Worm (Caenorhabditis elegans) whole organism, late embryonic: ENCODE measurements around the gene nlr-1.
A peak's percentile ranks its signal among the peaks of the same experiment; 100 is the strongest.
"Not testable (repeated sequence)": the region's sequence is repeated elsewhere in the genome, so short reads cannot be mapped to it uniquely, and the experiment has no call there.

Experiments used
- C08G9.2 ChIP-seq: sonication (generic microtip); optimal IDR thresholded peaks from 2 replicates; lab custom pipeline; 2016; ENCODE audit warnings: mild to moderate bottlenecking, missing genetic modification characterization, moderate library complexity, missing compliant biosample characterization
- C38D4.7 ChIP-seq: fragments of 200-800 bp; sonication (Bioruptor generic); optimal IDR thresholded peaks from 2 replicates; lab custom pipeline; 2018; ENCODE audit warnings: mild to moderate bottlenecking, missing genetic modification characterization, moderate library complexity, missing compliant biosample characterization
- K02D7.2 ChIP-seq: sonication (generic microtip); optimal IDR thresholded peaks from 2 replicates; lab custom pipeline; 2017; ENCODE audit warnings: mild to moderate bottlenecking, missing genetic modification characterization, missing compliant biosample characterization
- T23F11.4 ChIP-seq: fragments of 200-800 bp; sonication (Bioruptor generic); optimal IDR thresholded peaks from 2 replicates; lab custom pipeline; 2018; ENCODE audit warnings: mild to moderate bottlenecking, missing genetic modification characterization, missing compliant biosample characterization
- Y22D7AL.16 ChIP-seq: sonication (generic microtip); optimal IDR thresholded peaks from 2 replicates; lab custom pipeline; 2016; ENCODE audit warnings: missing genetic modification characterization, missing compliant biosample characterization
- ahr-1 ChIP-seq: sonication (generic microtip); optimal IDR thresholded peaks from 2 replicates; lab custom pipeline; 2016; ENCODE audit warnings: missing genetic modification characterization, missing compliant biosample characterization
- ceh-14 ChIP-seq: sonication (generic microtip); optimal IDR thresholded peaks from 2 replicates; lab custom pipeline; 2016; ENCODE audit warnings: missing genotype, missing genetic modification characterization, missing compliant biosample characterization
- ceh-18 ChIP-seq: sonication (generic microtip); optimal IDR thresholded peaks from 2 replicates; lab custom pipeline; 2016; ENCODE audit warnings: missing genetic modification characterization, missing compliant biosample characterization
- ceh-30 ChIP-seq: fragments of 150-350 bp; optimal IDR thresholded peaks from 2 replicates; lab custom pipeline; 2014; ENCODE audit warnings: missing biosample characterization, missing genetic modification characterization
- ceh-31 ChIP-seq: sonication (generic microtip); optimal IDR thresholded peaks from 2 replicates; lab custom pipeline; 2016; ENCODE audit warnings: missing genetic modification characterization, missing compliant biosample characterization
- ceh-34 ChIP-seq: sonication (generic microtip); optimal IDR thresholded peaks from 2 replicates; lab custom pipeline; 2016; ENCODE audit warnings: mild to moderate bottlenecking, missing genetic modification characterization, missing compliant biosample characterization
- ceh-45 ChIP-seq: fragments of 200-800 bp; sonication (Bioruptor generic); IDR thresholded peaks from 2 replicates; pipeline ENCODE4 v1.3.6; 2022; ENCODE audit warnings: missing genetic modification reagents, missing genetic modification characterization, missing compliant biosample characterization
- ceh-48 ChIP-seq: sonication (generic microtip); optimal IDR thresholded peaks from 2 replicates; lab custom pipeline; 2016; ENCODE audit warnings: missing genetic modification characterization, inconsistent platforms, missing compliant biosample characterization
- ceh-9 ChIP-seq: sonication (generic microtip); optimal IDR thresholded peaks from 2 replicates; lab custom pipeline; 2016; ENCODE audit warnings: mild to moderate bottlenecking, missing genetic modification characterization, inconsistent platforms, missing compliant biosample characterization
- dve-1 ChIP-seq: sonication (generic microtip); optimal IDR thresholded peaks from 2 replicates; lab custom pipeline; 2017; ENCODE audit warnings: antibody characterized with exemption, mild to moderate bottlenecking, missing genetic modification characterization, missing compliant biosample characterization
- elt-4 ChIP-seq: sonication (generic microtip); optimal IDR thresholded peaks from 2 replicates; lab custom pipeline; 2016; ENCODE audit warnings: missing genetic modification characterization, missing compliant biosample characterization
- ets-4 ChIP-seq: sonication (generic microtip); optimal IDR thresholded peaks from 2 replicates; lab custom pipeline; 2016; ENCODE audit warnings: missing genetic modification characterization, missing compliant biosample characterization
- fax-1 ChIP-seq: sonication (generic microtip); optimal IDR thresholded peaks from 2 replicates; lab custom pipeline; 2016; ENCODE audit warnings: missing genotype, missing genetic modification characterization, missing compliant biosample characterization
- hlh-15 ChIP-seq: sonication (generic microtip); optimal IDR thresholded peaks from 2 replicates; lab custom pipeline; 2016; ENCODE audit warnings: missing genetic modification characterization, missing compliant biosample characterization
- hlh-30 ChIP-seq: sonication (generic microtip); optimal IDR thresholded peaks from 2 replicates; lab custom pipeline; 2017; ENCODE audit warnings: antibody characterized with exemption, missing genetic modification characterization, missing compliant biosample characterization; ENCODE audit not compliant: insufficient read depth
- hlh-6 ChIP-seq: sonication (generic microtip); optimal IDR thresholded peaks from 2 replicates; lab custom pipeline; 2016; ENCODE audit warnings: missing genotype, missing genetic modification characterization, missing compliant biosample characterization
- lim-6 ChIP-seq: sonication (generic microtip); optimal IDR thresholded peaks from 2 replicates; lab custom pipeline; 2016; ENCODE audit warnings: missing genetic modification characterization, missing compliant biosample characterization
- madf-2 ChIP-seq: sonication (generic microtip); optimal IDR thresholded peaks from 2 replicates; lab custom pipeline; 2017; ENCODE audit warnings: missing genetic modification characterization, missing compliant biosample characterization
- npax-4 ChIP-seq: sonication (generic microtip); optimal IDR thresholded peaks from 2 replicates; lab custom pipeline; 2016; ENCODE audit warnings: missing genetic modification characterization, missing compliant biosample characterization
- odd-2 ChIP-seq: sonication (generic microtip); optimal IDR thresholded peaks from 2 replicates; lab custom pipeline; 2017; ENCODE audit warnings: antibody characterized with exemption, mild to moderate bottlenecking, missing genetic modification characterization, missing compliant biosample characterization
- pag-3 ChIP-seq: sonication (generic microtip); optimal IDR thresholded peaks from 2 replicates; lab custom pipeline; 2016; ENCODE audit warnings: missing compliant biosample characterization, missing genetic modification characterization, borderline replicate concordance
- pax-1 ChIP-seq: fragments of 150-350 bp; optimal IDR thresholded peaks from 2 replicates; lab custom pipeline; 2014; ENCODE audit warnings: missing biosample characterization, missing genetic modification characterization
- pha-2 ChIP-seq: sonication (generic microtip); optimal IDR thresholded peaks from 2 replicates; lab custom pipeline; 2017; ENCODE audit warnings: mild to moderate bottlenecking, missing genetic modification characterization, missing compliant biosample characterization
- pros-1 ChIP-seq: fragments of 150-350 bp; optimal IDR thresholded peaks from 2 replicates; lab custom pipeline; 2014; ENCODE audit warnings: missing biosample characterization, missing genetic modification reagents, missing genetic modification characterization
- rnt-1 ChIP-seq: sonication (generic microtip); optimal IDR thresholded peaks from 2 replicates; lab custom pipeline; 2016; ENCODE audit warnings: missing genetic modification characterization, missing compliant biosample characterization
- sdc-2 ChIP-seq: sonication (generic microtip); optimal IDR thresholded peaks from 2 replicates; lab custom pipeline; 2016; ENCODE audit warnings: missing genotype, missing genetic modification characterization, missing compliant biosample characterization
- sox-2 ChIP-seq: fragments of 200-800 bp; sonication (Bioruptor generic); IDR thresholded peaks from 2 replicates; pipeline ENCODE4 v1.3.6; 2022; ENCODE audit warnings: missing genetic modification reagents, missing genetic modification characterization, missing compliant biosample characterization
- sox-4 ChIP-seq: sonication (generic microtip); optimal IDR thresholded peaks from 2 replicates; lab custom pipeline; 2017; ENCODE audit warnings: mild to moderate bottlenecking, missing genetic modification characterization, inconsistent platforms, missing compliant biosample characterization
- unc-42 ChIP-seq: sonication (generic microtip); optimal IDR thresholded peaks from 2 replicates; lab custom pipeline; 2016; ENCODE audit warnings: missing genotype, missing genetic modification characterization, missing compliant biosample characterization
- unc-55 ChIP-seq: sonication (generic microtip); optimal IDR thresholded peaks from 2 replicates; lab custom pipeline; 2017; ENCODE audit warnings: missing biosample characterization, missing genetic modification reagents, missing genetic modification characterization
- unc-86 ChIP-seq: sonication (generic microtip); optimal IDR thresholded peaks from 2 replicates; lab custom pipeline; 2016; ENCODE audit warnings: missing genetic modification characterization, missing compliant biosample characterization

Gene nlr-1

ce11 chrIV:12178235-12178634 lies at the start of gene nlr-1:
Gene nlr-1, minus strand, starts transcription at chrIV:12178335.
- TF ChIP-seq ceh-45 (GFP tag; lab: Robert Waterston, UW); ceh-14 (tag; lab: Kevin White, UChicago); C08G9.2 (tag; lab: Kevin White, UChicago): not testable (repeated sequence)

DNA sequence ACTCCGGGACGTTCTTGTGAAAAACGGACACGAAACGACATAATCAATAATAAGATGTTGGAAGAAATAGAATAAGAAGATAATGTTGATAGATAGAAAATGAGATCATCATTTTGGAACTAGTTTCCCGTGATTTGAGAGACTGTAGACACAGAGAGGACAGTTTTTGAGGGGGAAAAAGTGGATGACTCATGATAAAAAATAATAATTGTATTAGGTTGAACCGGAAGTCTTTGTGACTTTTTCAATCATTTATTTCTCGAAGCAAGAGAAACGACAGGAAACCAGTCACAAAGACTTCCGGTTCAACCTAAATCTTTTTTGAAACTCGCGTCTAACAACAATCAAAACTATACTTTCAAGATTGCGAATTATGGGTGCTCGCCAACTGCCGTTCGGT lies 48.9 kb upstream of the nlr-1 start, which contains the start of gene mlt-3:
mlt-3 (minus strand) TSS at position 101 of the 400 bp plus-strand sequence.
- no peak for TF ChIP-seq unc-86
- no peak for TF ChIP-seq ceh-14 (tag; lab: Kevin White, UChicago)
- TF ChIP-seq ceh-48 (tag; lab: Kevin White, UChicago) = no peak
- no peak for TF ChIP-seq pros-1 (tag; lab: Kevin White, UChicago)
- TF ChIP-seq madf-2 = no peak
- no peak for TF ChIP-seq hlh-15 (tag; lab: Kevin White, UChicago)
- no peak for TF ChIP-seq ceh-31 (tag; lab: Kevin White, UChicago)
- TF ChIP-seq pax-1 (tag; lab: Kevin White, UChicago) = no peak
- TF ChIP-seq elt-4 (tag; lab: Kevin White, UChicago) = no peak
- TF ChIP-seq pag-3 (tag; lab: Kevin White, UChicago) = no peak
- TF ChIP-seq pha-2 (tag; lab: Kevin White, UChicago) = no peak
- TF ChIP-seq Y22D7AL.16 (tag; lab: Kevin White, UChicago) = no peak
- TF ChIP-seq T23F11.4 (GFP tag; lab: Kevin White, UChicago) = no peak
- no peak for TF ChIP-seq sox-4
- no peak for TF ChIP-seq ceh-18 (tag; lab: Kevin White, UChicago)
- no peak for TF ChIP-seq ceh-9
- no peak for TF ChIP-seq dve-1 (tag; lab: Kevin White, UChicago)
- no peak for TF ChIP-seq unc-42 (tag; lab: Kevin White, UChicago)
- TF ChIP-seq ceh-30 (tag; lab: Kevin White, UChicago) = no peak
- TF ChIP-seq lim-6 (tag; lab: Kevin White, UChicago) = no peak

DNA sequence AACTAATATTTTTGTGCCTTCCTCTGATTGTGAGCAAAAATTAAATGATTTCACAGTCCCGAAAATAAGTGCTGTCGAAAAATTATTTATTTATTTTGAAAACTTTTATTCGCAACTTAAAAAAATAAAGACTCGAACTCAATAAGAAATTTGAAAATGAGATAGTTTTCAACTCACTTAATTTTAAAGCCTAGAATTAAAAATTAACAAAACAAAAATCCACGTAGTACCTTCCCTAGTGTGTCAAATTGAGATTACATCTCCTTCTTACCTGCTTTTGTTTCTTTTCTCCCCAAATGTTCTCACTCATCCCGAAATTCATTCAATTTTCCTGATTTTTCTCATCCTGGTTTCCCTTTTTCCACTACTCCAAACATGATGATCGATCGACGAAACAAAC lies 41.2 kb upstream of the nlr-1 start, which contains the start of gene F35G2.5:
F35G2.5 (plus strand) TSS at position 301 of the 400 bp plus-strand sequence.
- no peak for TF ChIP-seq K02D7.2 (tag; lab: Kevin White, UChicago)
- no peak for TF ChIP-seq hlh-6 (tag; lab: Kevin White, UChicago)
- no peak for TF ChIP-seq sox-2
- TF ChIP-seq odd-2 (tag; lab: Kevin White, UChicago) = no peak
- TF ChIP-seq fax-1 (tag; lab: Kevin White, UChicago) = no peak
- no peak for TF ChIP-seq hlh-30
- no peak for TF ChIP-seq ceh-34
- TF ChIP-seq ahr-1 (tag; lab: Kevin White, UChicago) = no peak
- no peak for TF ChIP-seq sdc-2 (tag; lab: Kevin White, UChicago)
- no peak for TF ChIP-seq ceh-18 (tag; lab: Kevin White, UChicago)

DNA sequence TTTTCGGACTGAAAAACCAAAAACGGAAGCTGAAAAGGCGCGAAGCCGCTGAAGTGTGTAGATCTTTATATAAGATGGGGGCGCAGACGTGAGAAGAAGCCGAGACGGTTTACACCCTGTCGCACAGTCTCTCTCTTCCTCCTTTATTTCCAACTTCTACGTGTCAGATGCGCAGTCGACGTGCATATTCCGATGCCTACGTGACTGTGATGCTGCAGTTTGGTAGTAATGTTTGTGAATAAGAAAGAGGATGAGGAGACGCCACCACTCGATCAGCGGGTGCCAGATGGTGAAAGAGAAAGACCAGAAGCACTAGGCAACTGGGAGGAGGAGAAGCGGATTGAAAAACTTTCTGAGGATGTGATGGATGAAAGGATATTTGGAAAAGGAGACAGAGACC lies 40.1 kb upstream of the nlr-1 start:
- TF ChIP-seq ceh-18 (tag; lab: Kevin White, UChicago) (peak; percentile 1), C38D4.7 (GFP tag; lab: Kevin White, UChicago) (no peak)

DNA sequence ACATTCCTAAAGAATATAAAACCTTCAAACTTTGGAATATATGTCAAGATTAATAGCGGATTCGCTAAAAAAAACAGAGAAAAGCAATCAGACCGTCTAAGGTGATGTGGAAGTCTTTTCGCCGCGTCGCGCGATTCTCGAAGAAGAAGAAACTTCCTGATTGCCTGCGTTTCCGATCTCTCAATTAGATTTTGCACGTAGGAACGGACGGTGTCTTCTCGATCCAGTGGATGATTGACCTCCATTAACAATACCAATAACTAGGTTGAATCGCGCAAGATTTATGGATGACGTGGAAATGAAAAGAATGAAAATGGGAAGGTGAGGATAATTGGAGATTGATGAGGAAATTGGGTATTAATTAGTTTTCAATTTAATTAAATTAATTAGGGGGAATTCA lies 39.0 kb upstream of the nlr-1 start:
- no peak for TF ChIP-seq ceh-30 (tag; lab: Kevin White, UChicago)
- TF ChIP-seq sox-2 = no peak
- TF ChIP-seq C08G9.2 (tag; lab: Kevin White, UChicago) = no peak
- TF ChIP-seq ets-4 (tag; lab: Kevin White, UChicago) = no peak
- TF ChIP-seq ceh-34 = no peak
- TF ChIP-seq sdc-2 (tag; lab: Kevin White, UChicago) = no peak
- no peak for TF ChIP-seq npax-4 (tag; lab: Kevin White, UChicago)
- TF ChIP-seq unc-55 (GFP tag; lab: Kevin White, UChicago) = no peak
- TF ChIP-seq pros-1 (tag; lab: Kevin White, UChicago) = no peak
- no peak for TF ChIP-seq rnt-1 (tag; lab: Kevin White, UChicago)
